Worm (Caenorhabditis elegans): Measurements from ENCODE around the gene pmp-3.

- TF ChIP-seq pha-4 (tag; optimal IDR thresholded peaks at IDR 0.05), result no peak
- no peak for TF ChIP-seq ama-1 (optimal IDR thresholded peaks at IDR 0.05)
- TF ChIP-seq F13H6.1 (tag; optimal IDR thresholded peaks at IDR 0.05), result no peak
- TF ChIP-seq ets-4 (tag; optimal IDR thresholded peaks at IDR 0.05), result no peak
- no peak for TF ChIP-seq hlh-15 (tag; optimal IDR thresholded peaks at IDR 0.05)
- no peak for TF ChIP-seq pax-1 (tag; optimal IDR thresholded peaks at IDR 0.05)
- no peak for TF ChIP-seq tbx-2 (tag; optimal IDR thresholded peaks at IDR 0.05)
Observed at ce11 chrV:14635119-14635518, 11.4 kb upstream of the pmp-3 start, which contains the start of gene F43D2.6.

Measured in whole organism, late embryonic.